Worm (Caenorhabditis elegans): ENCODE data around the gene Y62E10A.3.

Gene Y62E10A.3

ce11 chrIV:13314181-13314580 is 45.9 kb downstream of the Y62E10A.3 start (continued):
- TF ChIP-seq T26A5.8 (tag; optimal IDR thresholded peaks at IDR 0.05): no peak
- TF ChIP-seq aptf-2 (GFP tag; conservative IDR thresholded peaks at IDR 0.05): no peak
- TF ChIP-seq lsy-27 (tag; optimal IDR thresholded peaks at IDR 0.05; ENCODE audit: borderline replicate concordance, insufficient read depth): no peak
- no peak for TF ChIP-seq bed-1 (GFP tag; IDR thresholded peaks at IDR 0.05)
- no peak for TF ChIP-seq nfya-1 (tag; optimal IDR thresholded peaks at IDR 0.05; ENCODE audit: borderline replicate concordance, insufficient read depth)
- TF ChIP-seq F23B12.7 (tag; optimal IDR thresholded peaks at IDR 0.05; ENCODE audit: insufficient read depth): peak; percentile 8
- no peak for TF ChIP-seq ccch-3 (GFP tag; optimal IDR thresholded peaks at IDR 0.05)
- TF ChIP-seq ztf-28 (GFP tag; IDR thresholded peaks at IDR 0.05): no peak
- no peak for TF ChIP-seq ceh-79 (tag; optimal IDR thresholded peaks at IDR 0.05)
- TF ChIP-seq rcor-1 (GFP tag; IDR thresholded peaks at IDR 0.05): no peak
- TF ChIP-seq attf-6 (GFP tag; IDR thresholded peaks at IDR 0.05): no peak
- TF ChIP-seq lin-40 (tag; optimal IDR thresholded peaks at IDR 0.05): peak; percentile 26
- no peak for TF ChIP-seq rec-8 (tag; optimal IDR thresholded peaks at IDR 0.05)
- TF ChIP-seq F57A8.1 (GFP tag; optimal IDR thresholded peaks at IDR 0.05): no peak
- TF ChIP-seq hsf-1 (GFP tag; IDR thresholded peaks at IDR 0.05): no peak
- no peak for TF ChIP-seq hlh-12 (tag; optimal IDR thresholded peaks at IDR 0.05)
- TF ChIP-seq lin-26 (GFP tag; IDR thresholded peaks at IDR 0.05): no peak
- no peak for TF ChIP-seq zim-3 (tag; optimal IDR thresholded peaks at IDR 0.05)
- TF ChIP-seq D2030.7 (GFP tag; IDR thresholded peaks at IDR 0.05): no peak
- TF ChIP-seq lin-35 (GFP tag; optimal IDR thresholded peaks at IDR 0.05): no peak
- no peak for TF ChIP-seq sptf-2 (GFP tag; optimal IDR thresholded peaks at IDR 0.05)
- no peak for TF ChIP-seq lir-1 (GFP tag; conservative IDR thresholded peaks at IDR 0.05)
- no peak for TF ChIP-seq K12H6.12 (tag; optimal IDR thresholded peaks at IDR 0.05)
- TF ChIP-seq dox-1 (GFP tag; IDR thresholded peaks at IDR 0.05): peak; percentile 59
- TF ChIP-seq sea-2 (GFP tag; IDR thresholded peaks at IDR 0.05): no peak
- TF ChIP-seq fkh-3 (tag; optimal IDR thresholded peaks at IDR 0.05): no peak
- TF ChIP-seq rpc-1 (optimal IDR thresholded peaks at IDR 0.05): no peak
- no peak for TF ChIP-seq rpc-1 (tag; optimal IDR thresholded peaks at IDR 0.05)
- no peak for TF ChIP-seq mcd-1 (GFP tag; IDR thresholded peaks at IDR 0.05)
- no peak for TF ChIP-seq F10E7.11 (tag; optimal IDR thresholded peaks at IDR 0.05)
- TF ChIP-seq madf-10 (tag; optimal IDR thresholded peaks at IDR 0.05): peak; percentile 22
- TF ChIP-seq ztf-6 (GFP tag; IDR thresholded peaks at IDR 0.05): no peak
- TF ChIP-seq Y53G8AR.9 (GFP tag; conservative IDR thresholded peaks at IDR 0.05): 0 out of 2 replicates have a peak, but pooled peaks have one; percentile 40
- TF ChIP-seq ama-1 (optimal IDR thresholded peaks at IDR 0.05): no peak
- no peak for TF ChIP-seq ama-1 (GFP tag; optimal IDR thresholded peaks at IDR 0.05)
- TF ChIP-seq unc-62 (GFP tag; optimal IDR thresholded peaks at IDR 0.05): peak; percentile 44
- TF ChIP-seq cebp-1 (GFP tag; IDR thresholded peaks at IDR 0.05): no peak
- peak; percentile 37 for TF ChIP-seq cebp-1 (tag; optimal IDR thresholded peaks at IDR 0.05)
- no peak; the same call in 1 of the 2 replicates for TF ChIP-seq let-526 (GFP tag; IDR thresholded peaks at IDR 0.05)
- no peak for TF ChIP-seq gei-17 (GFP tag; optimal IDR thresholded peaks at IDR 0.05)
- no peak for TF ChIP-seq mxl-1 (tag; optimal IDR thresholded peaks at IDR 0.05)
- no peak for TF ChIP-seq ceh-40 (GFP tag; IDR thresholded peaks at IDR 0.05)
- TF ChIP-seq K11D2.4 (GFP tag; IDR thresholded peaks at IDR 0.05): no peak
- TF ChIP-seq nhr-27 (tag; optimal IDR thresholded peaks at IDR 0.05): no peak
- TF ChIP-seq F49E8.2 (tag; optimal IDR thresholded peaks at IDR 0.05; ENCODE audit: insufficient read depth): no peak
- no peak for TF ChIP-seq C06A6.2 (GFP tag; conservative IDR thresholded peaks at IDR 0.05)
- TF ChIP-seq Y53F4B.3 (GFP tag; IDR thresholded peaks at IDR 0.05): no peak
- no peak for TF ChIP-seq B0035.1 (tag; optimal IDR thresholded peaks at IDR 0.05)
- TF ChIP-seq lag-1 (GFP tag; IDR thresholded peaks at IDR 0.05): no peak
- TF ChIP-seq hrde-1 (tag; optimal IDR thresholded peaks at IDR 0.05; ENCODE audit: borderline replicate concordance): no peak
